Worm (Caenorhabditis elegans) whole organism, early embryonic: Measurements from ENCODE around the gene K08F9.3.

Experiments
- B0310.2 ChIP-seq: sonication (generic microtip); optimal IDR thresholded peaks from 2 replicates; lab custom pipeline; 2016; ENCODE audit warnings: mild to moderate bottlenecking, missing genetic modification characterization, missing compliant biosample characterization
- F13C5.2 ChIP-seq: sonication (generic microtip); optimal IDR thresholded peaks from 2 replicates; lab custom pipeline; 2017; ENCODE audit warnings: mild to moderate bottlenecking, missing genetic modification characterization, inconsistent platforms, missing compliant biosample characterization
- ama-1 ChIP-seq: fragments of 150-350 bp; optimal IDR thresholded peaks from 2 replicates; lab custom pipeline; 2014
- ceh-13 ChIP-seq: fragments of 200-800 bp; sonication (Bioruptor generic); optimal IDR thresholded peaks from 2 replicates; lab custom pipeline; 2018; ENCODE audit warnings: mild to moderate bottlenecking, missing genetic modification characterization, missing compliant biosample characterization
- pes-1 ChIP-seq: fragments of 200-800 bp; sonication (Bioruptor generic); IDR thresholded peaks from 2 replicates; pipeline ENCODE4 v1.3.6; 2022; ENCODE audit warnings: missing genetic modification reagents, missing genetic modification characterization, missing compliant biosample characterization

DNA sequence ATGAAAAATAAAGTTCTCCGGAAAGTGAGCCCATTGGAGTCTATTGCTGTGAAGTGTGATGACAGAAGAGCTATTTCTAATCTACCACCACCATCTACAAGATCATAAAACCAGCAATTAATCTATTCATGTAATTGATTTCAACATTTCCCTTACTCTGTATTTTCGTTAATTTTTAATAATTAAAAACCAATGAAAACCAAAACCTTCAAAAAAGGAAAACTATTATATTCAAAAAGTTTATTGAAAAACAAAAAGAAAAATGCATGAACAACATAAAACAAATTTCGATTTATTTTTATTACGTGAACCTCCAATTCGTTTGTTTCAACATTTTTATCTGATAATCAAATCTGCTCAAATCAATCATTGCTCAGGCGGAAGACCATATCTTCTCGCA is 40.9 kb upstream of the K08F9.3 start, which contains the start of gene C01G10.1:
- TF ChIP-seq pes-1 (GFP tag; lab: Robert Waterston, UW) = no peak
- no peak for TF ChIP-seq ceh-13 (GFP tag; lab: Kevin White, UChicago)
- TF ChIP-seq ama-1 (lab: Kevin White, UChicago) = no peak
- TF ChIP-seq F13C5.2 (tag; lab: Kevin White, UChicago) = no peak
- no peak for TF ChIP-seq B0310.2 (tag; lab: Kevin White, UChicago)
